Comparison of ENCODE assay signal across 2 worm cellular contexts in genomic region chrIV:3599958-3600357, ce11.
A peak's percentile ranks its signal among the peaks of the same experiment; 100 is the strongest.
TF ChIP-seq lines count a peak whose summit lies in the region.

Y37E11B.7 (minus strand) TSS chrIV:3600164.

TF ChIP-seq in whole organism, L1 larva, 84 proteins besides CTCF, POLR2A, EP300 and RAD21:
- TF ChIP-seq tbx-2 (tag; optimal IDR thresholded peaks at IDR 0.05; lab: Kevin White, UChicago) (no peak), sptf-1 (tag; optimal IDR thresholded peaks at IDR 0.05; lab: Kevin White, UChicago) (no peak), sox-4 (tag; optimal IDR thresholded peaks at IDR 0.05; lab: Kevin White, UChicago) (no peak), nhr-76 (tag; optimal IDR thresholded peaks at IDR 0.05; lab: Kevin White, UChicago) (no peak), C16A3.4 (tag; optimal IDR thresholded peaks at IDR 0.05; lab: Kevin White, UChicago) (no peak), lin-13 (GFP tag; optimal IDR thresholded peaks at IDR 0.05; lab: Kevin White, UChicago) (no peak), lsy-2 (tag; optimal IDR thresholded peaks at IDR 0.05; lab: Kevin White, UChicago) (no peak), nhr-47 (tag; optimal IDR thresholded peaks at IDR 0.05; lab: Kevin White, UChicago) (no peak), fkh-10 (GFP tag; optimal IDR thresholded peaks at IDR 0.05; lab: Kevin White, UChicago) (no peak), unc-86 (tag; optimal IDR thresholded peaks at IDR 0.05; lab: Kevin White, UChicago) (no peak), efl-1 (optimal IDR thresholded peaks at IDR 0.05; lab: Kevin White, UChicago) (no peak), efl-1 (GFP tag; optimal IDR thresholded peaks at IDR 0.05 in 1 of 2; lab: Kevin White, UChicago) (peak in 1 of 2 experiments; percentile 74), efl-3 (GFP tag; optimal IDR thresholded peaks at IDR 0.05; lab: Kevin White, UChicago) (no peak), mef-2 (tag; optimal IDR thresholded peaks at IDR 0.05; lab: Kevin White, UChicago) (no peak), hlh-17 (GFP tag; optimal IDR thresholded peaks at IDR 0.05; lab: Kevin White, UChicago; ENCODE audit: borderline replicate concordance) (no peak), zag-1 (tag; optimal IDR thresholded peaks at IDR 0.05; lab: Kevin White, UChicago) (no peak), pag-3 (tag; optimal IDR thresholded peaks at IDR 0.05; lab: Kevin White, UChicago; ENCODE audit: borderline replicate concordance, insufficient read depth) (no peak), nhr-85 (tag; lab: Kevin White, UChicago) (peak; percentile 33), unc-30 (tag; optimal IDR thresholded peaks at IDR 0.05; lab: Kevin White, UChicago) (no peak), ceh-63 (GFP tag; optimal IDR thresholded peaks at IDR 0.05; lab: Kevin White, UChicago) (no peak), swsn-7 (tag; optimal IDR thresholded peaks at IDR 0.05; lab: Kevin White, UChicago) (no peak), elt-3 (tag; optimal IDR thresholded peaks at IDR 0.05; lab: Kevin White, UChicago) (peak in 1 of 6 experiments; percentile 23), isw-1 (GFP tag; IDR thresholded peaks at IDR 0.05; lab: Robert Waterston, UW) (no peak), blmp-1 (tag; optimal IDR thresholded peaks at IDR 0.05; lab: Kevin White, UChicago) (peak; percentile 85), nhr-237 (tag; optimal IDR thresholded peaks at IDR 0.05; lab: Kevin White, UChicago) (no peak)

TF ChIP-seq in whole organism, L2 larva, 48 proteins besides CTCF, POLR2A, EP300 and RAD21:
- TF ChIP-seq blmp-1 (tag; optimal IDR thresholded peaks at IDR 0.05; lab: Kevin White, UChicago; ENCODE audit: insufficient read depth) = peak; percentile 66
- no peak for TF ChIP-seq dmd-4 (tag; optimal IDR thresholded peaks at IDR 0.05; lab: Kevin White, UChicago)
- no peak for TF ChIP-seq ceh-16 (tag; optimal IDR thresholded peaks at IDR 0.05; lab: Kevin White, UChicago)
- no peak for TF ChIP-seq fos-1 (tag; optimal IDR thresholded peaks at IDR 0.05; lab: Kevin White, UChicago)

Comparison
In these comparisons a context has a peak if more than half of its experiments do, and no peak if none do; other contexts are left out.
1. Of the 22 proteins assayed by ChIP-seq in both whole organism, L1 larva and whole organism, L2 larva: peak only in whole organism, L1 larva: none; only in whole organism, L2 larva: none; in both: blmp-1; in neither: 20; mixed calls (peak in some experiments, not most) for 1.